Worm (Caenorhabditis elegans): ENCODE results near the gene C33H5.2.
A peak's percentile ranks its signal among the peaks of the same experiment; 100 is the strongest.

The C33H5.2 gene

ce11 chrIV:7844333-7844973 lies 39.6 kb downstream of the C33H5.2 start:
- no peak for TF ChIP-seq ceh-82 (tag; optimal IDR thresholded peaks at IDR 0.05)
- TF ChIP-seq lsy-2 (tag; optimal IDR thresholded peaks at IDR 0.05) = peak in 1 of 2 experiments; percentile 21
- TF ChIP-seq dpl-1 (GFP tag; optimal IDR thresholded peaks at IDR 0.05) = no peak
- peak; percentile 85 for TF ChIP-seq hlh-11 (tag; optimal IDR thresholded peaks at IDR 0.05)
- TF ChIP-seq pqm-1 (tag; optimal IDR thresholded peaks at IDR 0.05) = peak; percentile 69
- TF ChIP-seq mdl-1 (tag; optimal IDR thresholded peaks at IDR 0.05) = peak in 1 of 2 experiments; percentile 38
- 0 out of 2 replicates have a peak, but pooled peaks have one; percentile 15 for TF ChIP-seq nhr-41 (GFP tag; IDR thresholded peaks at IDR 0.05)
- peak; percentile 10 for TF ChIP-seq T20F7.1 (GFP tag; optimal IDR thresholded peaks at IDR 0.05)
- TF ChIP-seq nhr-77 (tag; optimal IDR thresholded peaks at IDR 0.05) = peak; percentile 56
- TF ChIP-seq unc-62 (GFP tag; optimal IDR thresholded peaks at IDR 0.05 in 1 of 2) = peak in 1 of 2 experiments; percentile 95
- no peak for TF ChIP-seq unc-62 (tag; optimal IDR thresholded peaks at IDR 0.05)
- TF ChIP-seq lin-1 (GFP tag; IDR thresholded peaks at IDR 0.05) = 0 out of 2 replicates have a peak, but pooled peaks have one; percentile 44
- TF ChIP-seq nhr-28 (tag; optimal IDR thresholded peaks at IDR 0.05) = peak; percentile 71
- no peak for TF ChIP-seq zip-2 (tag; optimal IDR thresholded peaks at IDR 0.05)
- peak; percentile 57 for TF ChIP-seq nhr-102 (tag; optimal IDR thresholded peaks at IDR 0.05)
- peak; percentile 19 for TF ChIP-seq nhr-48 (tag; optimal IDR thresholded peaks at IDR 0.05)
- peak; percentile 39 for TF ChIP-seq mep-1 (tag; optimal IDR thresholded peaks at IDR 0.05)
- peak; percentile 17 for TF ChIP-seq duxl-1 (tag; optimal IDR thresholded peaks at IDR 0.05; ENCODE audit: poor library complexity)
- no peak for TF ChIP-seq ceh-62 (tag; optimal IDR thresholded peaks at IDR 0.05)
- TF ChIP-seq php-3 (GFP tag; IDR thresholded peaks at IDR 0.05) = peak; percentile 48; the same call in 1 of the 2 replicates
- TF ChIP-seq dmd-6 (GFP tag; IDR thresholded peaks at IDR 0.05) = peak; percentile 87
- TF ChIP-seq daf-16 (GFP tag; optimal IDR thresholded peaks at IDR 0.05) = peak in 1 of 2 experiments; percentile 4
- TF ChIP-seq daf-16 (tag; optimal IDR thresholded peaks at IDR 0.05) = peak; percentile 94
- no peak for TF ChIP-seq ceh-44 (GFP tag; IDR thresholded peaks at IDR 0.05)
- TF ChIP-seq hlh-30 (tag; optimal IDR thresholded peaks at IDR 0.05; ENCODE audit: insufficient read depth) = peak; percentile 77
- TF ChIP-seq dve-1 (tag; optimal IDR thresholded peaks at IDR 0.05; ENCODE audit: insufficient read depth) = peak; percentile 89
- peak; percentile 42; the same call in 1 of the 2 replicates for TF ChIP-seq T26A8.4 (GFP tag; IDR thresholded peaks at IDR 0.05)

- peak; percentile 77 for TF ChIP-seq mes-2 (tag; optimal IDR thresholded peaks at IDR 0.05; ENCODE audit: poor library complexity, severe bottlenecking)
- TF ChIP-seq cey-2 (tag; optimal IDR thresholded peaks at IDR 0.05; ENCODE audit: borderline replicate concordance, insufficient read depth) = no peak
- TF ChIP-seq php-3 (GFP tag; IDR thresholded peaks at IDR 0.05) = 0 out of 2 replicates have a peak, but pooled peaks have one; percentile 36
- no peak for TF ChIP-seq zfp-3 (GFP tag; conservative IDR thresholded peaks at IDR 0.05)
- TF ChIP-seq hlh-30 (tag; optimal IDR thresholded peaks at IDR 0.05; ENCODE audit: insufficient read depth) = peak; percentile 79
- TF ChIP-seq dmd-8 (GFP tag; IDR thresholded peaks at IDR 0.05) = 0 out of 2 replicates have a peak, but pooled peaks have one; percentile 55
- TF ChIP-seq R02D3.7 (tag; optimal IDR thresholded peaks at IDR 0.05) = no peak
- peak; percentile 44; the same call in 1 of the 2 replicates for TF ChIP-seq tra-1 (GFP tag; IDR thresholded peaks at IDR 0.05)
- no peak for TF ChIP-seq F26F4.8 (GFP tag; conservative IDR thresholded peaks at IDR 0.05)
- 0 out of 2 replicates have a peak, but pooled peaks have one; percentile 53 for TF ChIP-seq ZK337.2 (GFP tag; IDR thresholded peaks at IDR 0.05)
- peak; percentile 39 for TF ChIP-seq ceh-32 (tag; optimal IDR thresholded peaks at IDR 0.05; ENCODE audit: poor library complexity)
- peak; percentile 15 for TF ChIP-seq T20F7.1 (GFP tag; optimal IDR thresholded peaks at IDR 0.05)
- TF ChIP-seq Y48G9A.11 (GFP tag; IDR thresholded peaks at IDR 0.05) = no peak
- TF ChIP-seq ceh-20 (GFP tag; IDR thresholded peaks at IDR 0.05) = peak; percentile 70; the same call in 1 of the 2 replicates
- peak; percentile 24 for TF ChIP-seq ama-1 (optimal IDR thresholded peaks at IDR 0.05)
- TF ChIP-seq snpc-4 (tag; optimal IDR thresholded peaks at IDR 0.05) = no peak
- no peak for TF ChIP-seq zip-2 (tag; optimal IDR thresholded peaks at IDR 0.05)
- peak; percentile 82 for TF ChIP-seq mxl-3 (GFP tag; optimal IDR thresholded peaks at IDR 0.05)
- TF ChIP-seq daf-16 (GFP tag; optimal IDR thresholded peaks at IDR 0.05) = peak; percentile 25 to 57
- TF ChIP-seq daf-16 (tag; optimal IDR thresholded peaks at IDR 0.05) = peak; percentile 72
- TF ChIP-seq skn-1 (tag; optimal IDR thresholded peaks at IDR 0.05) = no peak
- TF ChIP-seq aha-1 (tag) = peak; percentile 99
- TF ChIP-seq pha-4 (GFP tag; IDR thresholded peaks at IDR 0.05) = peak; percentile 22; the same call in 1 of the 2 replicates
- TF ChIP-seq pha-4 (tag; optimal IDR thresholded peaks at IDR 0.05) = no peak
- TF ChIP-seq saeg-2 (GFP tag; IDR thresholded peaks at IDR 0.05) = no peak
- TF ChIP-seq nhr-41 (GFP tag; IDR thresholded peaks at IDR 0.05) = no peak
- TF ChIP-seq lin-29 (GFP tag; IDR thresholded peaks at IDR 0.05) = no peak
- peak; percentile 56 to 86 for TF ChIP-seq mdl-1 (tag; optimal IDR thresholded peaks at IDR 0.05)
- TF ChIP-seq nhr-42 (GFP tag; IDR thresholded peaks at IDR 0.05) = no peak
Measured at ce11 chrIV:7845585-7845984, 40.7 kb downstream of the C33H5.2 start.
